Fruit fly (Drosophila melanogaster) Kc167 (cell line): ENCODE measurements around the gene Atx2.

ENCODE experiments used
- h ChIP-seq: fragments of >200 bp; optimal IDR thresholded peaks from 3 replicates; lab custom pipeline; 2018; ENCODE audit warnings: missing external identifiers
- psq ChIP-seq: fragments of >200 bp; optimal IDR thresholded peaks from 2 replicates; lab custom pipeline; 2017; ENCODE audit warnings: missing external identifiers
- ttk ChIP-seq: sonication (Bioruptor generic); optimal IDR thresholded peaks from 2 replicates; lab custom pipeline; 2017; ENCODE audit warnings: missing external identifiers

- TF ChIP-seq psq (lab: Kevin White, UChicago) (no peak), h (lab: Kevin White, UChicago) (no peak), ttk (lab: Kevin White, UChicago) (no peak)
These were observed 49.3 kb downstream of the Atx2 start for dm6 chr3R:15457386-15458011.
